Worm (Caenorhabditis elegans) whole organism, L1 larva: Measurements from ENCODE around the gene F42F12.11.
A peak's percentile ranks its signal among the peaks of the same experiment; 100 is the strongest.

Experiments used
- C34B4.2 ChIP-seq: sonication (generic microtip); optimal IDR thresholded peaks from 2 replicates; lab custom pipeline; 2017; ENCODE audit warnings: mild to moderate bottlenecking, missing genetic modification characterization, missing compliant biosample characterization
- F16B12.6 ChIP-seq: fragments of 150-350 bp; optimal IDR thresholded peaks from 2 replicates; lab custom pipeline; 2014; ENCODE audit warnings: missing biosample characterization, missing genetic modification characterization
- aly-2 ChIP-seq: fragments of 150-350 bp; optimal IDR thresholded peaks from 2 replicates; lab custom pipeline; 2014; ENCODE audit warnings: missing biosample characterization, missing genetic modification characterization
- ama-1 ChIP-seq: fragments of 150-350 bp; optimal IDR thresholded peaks from 2 replicates; lab custom pipeline; 2014
- blmp-1 ChIP-seq: fragments of 150-350 bp; optimal IDR thresholded peaks from 2 replicates; lab custom pipeline; 2014; ENCODE audit warnings: missing biosample characterization, missing genetic modification characterization
- ceh-63 ChIP-seq: fragments of 200-800 bp; sonication (Bioruptor generic); optimal IDR thresholded peaks from 2 replicates; lab custom pipeline; 2018; ENCODE audit warnings: mild to moderate bottlenecking, missing genetic modification characterization, missing compliant biosample characterization
- ceh-8 ChIP-seq: fragments of 200-800 bp; sonication (Bioruptor generic); optimal IDR thresholded peaks from 2 replicates; lab custom pipeline; 2018; ENCODE audit warnings: mild to moderate bottlenecking, missing genetic modification characterization, moderate library complexity, missing compliant biosample characterization
- ces-1 ChIP-seq: fragments of 150-350 bp; optimal IDR thresholded peaks from 2 replicates; lab custom pipeline; 2014; ENCODE audit warnings: missing biosample characterization, missing genetic modification reagents, missing genetic modification characterization
- dsc-1 ChIP-seq: sonication (generic microtip); optimal IDR thresholded peaks from 2 replicates; lab custom pipeline; 2016; ENCODE audit warnings: mild to moderate bottlenecking, missing genetic modification characterization, missing compliant biosample characterization
- efl-1 ChIP-seq, 4 experiments: fragments of 150-350 bp; optimal IDR thresholded peaks in 3 of 4; peaks in 1 of 4; 1 replicate in 1 of 4; 2 replicates in 3 of 4; lab custom pipeline; 2014; ENCODE audit warnings: missing biosample characterization in 2 of 4, missing genetic modification characterization in 2 of 4, missing genetic modification reagents in 2 of 4
- elt-3 ChIP-seq, 6 experiments: fragments of 150-350 bp in 1 of 6; sonication (generic microtip); optimal IDR thresholded peaks; 2 replicates each; lab custom pipeline; 2017 to 2018; ENCODE audit warnings: missing biosample characterization in 6 of 6, missing genetic modification characterization in 6 of 6, inconsistent platforms in 1 of 6
- ets-5 ChIP-seq: fragments of 200-800 bp; sonication (Bioruptor generic); IDR thresholded peaks from 2 replicates; pipeline ENCODE4 v1.3.6; 2022; ENCODE audit warnings: missing genetic modification characterization, missing compliant biosample characterization
- fkh-10 ChIP-seq: sonication (generic microtip); optimal IDR thresholded peaks from 2 replicates; lab custom pipeline; 2017; ENCODE audit warnings: missing biosample characterization, missing genetic modification reagents, missing genetic modification characterization
- fos-1 ChIP-seq: fragments of 150-350 bp; optimal IDR thresholded peaks from 2 replicates; lab custom pipeline; 2014; ENCODE audit warnings: missing biosample characterization, missing genetic modification characterization
- grh-1 ChIP-seq: fragments of 200-800 bp; sonication (Bioruptor generic); IDR thresholded peaks from 2 replicates; pipeline ENCODE4 v1.3.6; 2022; ENCODE audit warnings: missing genetic modification reagents, missing genetic modification characterization, missing compliant biosample characterization
- hlh-4 ChIP-seq: sonication (generic microtip); optimal IDR thresholded peaks from 2 replicates; lab custom pipeline; 2016; ENCODE audit warnings: mild to moderate bottlenecking, missing genetic modification characterization, missing compliant biosample characterization
- hpl-2 ChIP-seq: fragments of 150-350 bp; optimal IDR thresholded peaks from 2 replicates; lab custom pipeline; 2014; ENCODE audit warnings: missing biosample characterization, missing genetic modification reagents, missing genetic modification characterization
- irx-1 ChIP-seq: sonication (generic microtip); optimal IDR thresholded peaks from 2 replicates; lab custom pipeline; 2016; ENCODE audit warnings: missing genetic modification characterization, missing compliant biosample characterization
- isw-1 ChIP-seq: fragments of 200-800 bp; sonication (Bioruptor generic); IDR thresholded peaks from 2 replicates; pipeline ENCODE4 v1.3.6; 2022; ENCODE audit warnings: missing genetic modification characterization, missing compliant biosample characterization
- lin-15B ChIP-seq: fragments of 150-350 bp; sonication (generic microtip); optimal IDR thresholded peaks from 3 replicates; lab custom pipeline; 2014; ENCODE audit warnings: missing biosample characterization, missing genetic modification characterization
- lin-35 ChIP-seq, 2 experiments: fragments of 150-350 bp; optimal IDR thresholded peaks; 2 replicates each; lab custom pipeline; 2014; ENCODE audit warnings: missing biosample characterization in 2 of 2, missing genetic modification characterization in 2 of 2, missing genetic modification reagents in 2 of 2
- lin-39 ChIP-seq: fragments of 150-350 bp; optimal IDR thresholded peaks from 2 replicates; lab custom pipeline; 2014; ENCODE audit warnings: missing biosample characterization, missing genetic modification reagents, missing genetic modification characterization
- lir-3 ChIP-seq: sonication (generic microtip); optimal IDR thresholded peaks from 2 replicates; lab custom pipeline; 2016; ENCODE audit warnings: mild to moderate bottlenecking, missing genetic modification characterization, moderate library complexity, missing compliant biosample characterization; ENCODE audit not compliant: poor library complexity
- lsy-2 ChIP-seq, 2 experiments: fragments of 150-350 bp; optimal IDR thresholded peaks; 2 replicates each; lab custom pipeline; 2014; ENCODE audit warnings: missing biosample characterization in 2 of 2, missing genetic modification characterization in 2 of 2
- mef-2 ChIP-seq: fragments of 150-350 bp; optimal IDR thresholded peaks from 2 replicates; lab custom pipeline; 2014; ENCODE audit warnings: missing biosample characterization, missing genetic modification characterization
- mep-1 ChIP-seq: fragments of 150-350 bp; optimal IDR thresholded peaks from 2 replicates; lab custom pipeline; 2014; ENCODE audit warnings: missing biosample characterization, missing genetic modification characterization
- nhr-20 ChIP-seq: sonication (generic microtip); optimal IDR thresholded peaks from 2 replicates; lab custom pipeline; 2016; ENCODE audit warnings: mild to moderate bottlenecking, missing genetic modification characterization, missing compliant biosample characterization
- nhr-71 ChIP-seq: sonication (generic microtip); optimal IDR thresholded peaks from 2 replicates; lab custom pipeline; 2016; ENCODE audit warnings: mild to moderate bottlenecking, missing genetic modification characterization, moderate library complexity, missing compliant biosample characterization
- nhr-85 ChIP-seq: sonication (generic microtip); peaks from one replicate; lab custom pipeline; 2016; ENCODE audit warnings: missing genetic modification characterization, inconsistent platforms, missing compliant biosample characterization
- pax-3 ChIP-seq: fragments of 200-800 bp; sonication (Bioruptor generic); optimal IDR thresholded peaks from 2 replicates; lab custom pipeline; 2018; ENCODE audit warnings: mild to moderate bottlenecking, missing genetic modification characterization, moderate library complexity, missing compliant biosample characterization
- pqm-1 ChIP-seq: sonication (generic microtip); optimal IDR thresholded peaks from 3 replicates; lab custom pipeline; 2017; ENCODE audit warnings: missing biosample characterization, missing genetic modification characterization
- rnt-1 ChIP-seq: sonication (generic microtip); optimal IDR thresholded peaks from 2 replicates; lab custom pipeline; 2016; ENCODE audit warnings: mild to moderate bottlenecking, missing genetic modification characterization, moderate library complexity, missing compliant biosample characterization
- swsn-7 ChIP-seq: sonication (generic microtip); optimal IDR thresholded peaks from 2 replicates; lab custom pipeline; 2016; ENCODE audit warnings: missing genetic modification characterization, missing compliant biosample characterization
- tbx-2 ChIP-seq: sonication (generic microtip); optimal IDR thresholded peaks from 2 replicates; lab custom pipeline; 2016; ENCODE audit warnings: missing genetic modification characterization, missing compliant biosample characterization
- unc-130 ChIP-seq: fragments of 150-350 bp; optimal IDR thresholded peaks from 2 replicates; lab custom pipeline; 2017; ENCODE audit warnings: missing biosample characterization, missing genetic modification characterization, inconsistent platforms
- unc-62 ChIP-seq: fragments of 150-350 bp; optimal IDR thresholded peaks from 2 replicates; lab custom pipeline; 2014; ENCODE audit warnings: missing biosample characterization, missing genetic modification reagents, missing genetic modification characterization
- unc-98 ChIP-seq: fragments of 200-800 bp; sonication (Bioruptor generic); IDR thresholded peaks from 2 replicates; pipeline ENCODE4 v1.3.6; 2022; ENCODE audit warnings: missing genetic modification characterization, missing compliant biosample characterization
- vab-15 ChIP-seq: sonication (generic microtip); optimal IDR thresholded peaks from 2 replicates; lab custom pipeline; 2017; ENCODE audit warnings: missing genotype, mild to moderate bottlenecking, missing genetic modification characterization, missing compliant biosample characterization
- xbp-1 ChIP-seq: sonication (generic microtip); optimal IDR thresholded peaks from 2 replicates; lab custom pipeline; 2016; ENCODE audit warnings: missing genetic modification characterization, missing compliant biosample characterization
- zip-4 ChIP-seq: fragments of 200-800 bp; sonication (Bioruptor generic); optimal IDR thresholded peaks from 2 replicates; lab custom pipeline; 2018; ENCODE audit warnings: mild to moderate bottlenecking, missing genetic modification characterization, moderate library complexity, missing compliant biosample characterization
- ztf-11 ChIP-seq, 2 experiments: sonication (generic microtip); optimal IDR thresholded peaks; 2 replicates each; lab custom pipeline; 2016 to 2017; ENCODE audit warnings: missing genetic modification characterization in 2 of 2, missing biosample characterization in 1 of 2, missing compliant biosample characterization in 1 of 2
- ztf-4 ChIP-seq: fragments of 150-350 bp; optimal IDR thresholded peaks from 2 replicates; lab custom pipeline; 2014; ENCODE audit warnings: missing biosample characterization, missing genetic modification characterization

F42F12.11 gene

DNA sequence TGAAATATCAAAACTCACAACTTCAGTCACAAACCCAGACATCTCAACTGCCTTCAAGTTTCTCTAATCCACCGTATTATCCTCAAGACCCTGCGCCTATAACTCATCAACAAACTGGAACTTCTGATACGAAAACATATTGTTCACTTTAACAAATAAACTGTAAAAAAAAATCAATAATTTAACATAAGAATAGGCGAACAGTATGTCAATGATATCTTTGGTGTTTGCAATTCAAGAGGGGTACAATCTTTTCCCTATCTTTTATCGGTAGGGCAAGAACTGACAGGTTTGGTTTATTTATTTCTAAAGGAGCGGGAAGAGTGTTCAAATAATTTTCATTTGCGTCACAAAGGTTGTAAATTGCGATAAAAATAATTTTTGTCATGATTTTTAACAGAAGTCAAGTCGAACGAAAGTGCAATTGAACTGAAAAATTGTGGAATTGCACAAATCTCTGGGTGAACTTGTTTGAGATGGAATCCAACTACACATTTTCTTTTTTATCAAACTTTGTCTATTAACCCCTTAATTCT, 16.2 kb downstream of the F42F12.11 start (continued):
- TF ChIP-seq C34B4.2 (tag; lab: Kevin White, UChicago), result no peak
- peak; percentile 99 for TF ChIP-seq irx-1
- no peak for TF ChIP-seq F16B12.6 (tag; lab: Kevin White, UChicago)
- TF ChIP-seq ceh-8 (GFP tag; lab: Kevin White, UChicago), result peak; percentile 96
- TF ChIP-seq hlh-4, result peak; percentile 59
- peak; percentile 100 for TF ChIP-seq lin-39 (tag; lab: Kevin White, UChicago)
- peak; percentile 99 for TF ChIP-seq fkh-10 (GFP tag; lab: Kevin White, UChicago)
- TF ChIP-seq lin-15B (tag; lab: Kevin White, UChicago), result no peak
- TF ChIP-seq pqm-1 (tag; lab: Kevin White, UChicago), result peak; percentile 89
- TF ChIP-seq hpl-2, result peak; percentile 94
- peak; percentile 80 to 83 for TF ChIP-seq efl-1 (optimal IDR thresholded peaks at IDR 0.05; lab: Kevin White, UChicago)
- peak; percentile 52 to 96 for TF ChIP-seq efl-1 (GFP tag; optimal IDR thresholded peaks at IDR 0.05 in 1 of 2; lab: Kevin White, UChicago)
- TF ChIP-seq lsy-2 (tag; optimal IDR thresholded peaks at IDR 0.05; lab: Kevin White, UChicago), result peak; percentile 96
- peak; percentile 58 for TF ChIP-seq ces-1 (GFP tag; lab: Kevin White, UChicago)
- TF ChIP-seq pax-3 (tag; lab: Kevin White, UChicago), result peak; percentile 93
- TF ChIP-seq unc-62 (GFP tag; lab: Kevin White, UChicago), result no peak
- peak; percentile 98 for TF ChIP-seq swsn-7 (tag; lab: Kevin White, UChicago)
- TF ChIP-seq tbx-2, result peak; percentile 98
- peak; percentile 92 for TF ChIP-seq grh-1 (GFP tag; lab: Robert Waterston, UW)
- peak; percentile 49 to 89 for TF ChIP-seq ztf-11 (tag; optimal IDR thresholded peaks at IDR 0.05; lab: Kevin White, UChicago)
- peak; percentile 82 for TF ChIP-seq isw-1 (GFP tag; lab: Robert Waterston, UW)
- TF ChIP-seq nhr-85 (tag; lab: Kevin White, UChicago), result peak; percentile 98
- peak; percentile 95 for TF ChIP-seq rnt-1 (tag; lab: Kevin White, UChicago)
- peak; percentile 74 for TF ChIP-seq mef-2 (tag; lab: Kevin White, UChicago)
- peak; percentile 100 for TF ChIP-seq mep-1 (tag; lab: Kevin White, UChicago)
- TF ChIP-seq elt-3 (tag; optimal IDR thresholded peaks at IDR 0.05; lab: Kevin White, UChicago), result peak in 4 of 6 experiments; percentile 54 to 100 (median 89)
- TF ChIP-seq zip-4 (GFP tag; lab: Kevin White, UChicago), result peak; percentile 94
- TF ChIP-seq fos-1 (tag; lab: Kevin White, UChicago), result peak; percentile 99
- peak; percentile 99 for TF ChIP-seq aly-2 (tag; lab: Kevin White, UChicago)
- no peak for TF ChIP-seq ets-5 (GFP tag; lab: Robert Waterston, UW)
- TF ChIP-seq lir-3 (tag; lab: Kevin White, UChicago), result peak; percentile 94
- TF ChIP-seq unc-98 (GFP tag; lab: Robert Waterston, UW), result peak; percentile 68
- TF ChIP-seq ama-1 (lab: Kevin White, UChicago), result no peak
- TF ChIP-seq, all 84 proteins: peak for 71

DNA sequence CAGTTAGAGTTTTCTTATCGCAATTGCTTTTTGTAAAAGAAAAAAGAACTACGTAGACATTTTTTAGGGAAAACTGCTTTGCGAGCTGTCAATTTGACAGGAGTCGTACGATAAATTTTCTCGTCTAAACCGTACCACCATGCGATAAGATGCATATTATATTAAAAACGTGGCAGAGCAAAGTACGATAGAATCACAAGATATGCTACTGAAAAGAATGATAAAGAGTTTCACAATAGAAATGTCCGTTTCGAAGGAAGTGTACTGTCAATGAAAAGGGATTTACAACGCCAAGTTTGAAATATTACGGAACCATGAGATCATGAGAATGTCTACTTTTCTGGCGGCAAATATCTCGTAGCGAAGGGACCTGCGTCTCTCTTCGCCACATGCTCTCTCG, 18.0 kb downstream of the F42F12.11 start, which contains the start of gene F19H6.5:
TSS of gene F19H6.5 (minus strand) at position 101 of the 400 bp plus-strand sequence.
- TF ChIP-seq ceh-63 (GFP tag; lab: Kevin White, UChicago) (no peak), nhr-20 (tag; lab: Kevin White, UChicago) (no peak), elt-3 (tag; optimal IDR thresholded peaks at IDR 0.05; lab: Kevin White, UChicago) (no peak), xbp-1 (tag; lab: Kevin White, UChicago) (no peak), lin-35 (GFP tag; optimal IDR thresholded peaks at IDR 0.05; lab: Kevin White, UChicago) (no peak), dsc-1 (no peak), irx-1 (no peak), blmp-1 (tag; lab: Kevin White, UChicago) (no peak), nhr-71 (tag; lab: Kevin White, UChicago) (no peak), unc-130 (tag; lab: Kevin White, UChicago) (no peak), swsn-7 (tag; lab: Kevin White, UChicago) (no peak), vab-15 (tag; lab: Kevin White, UChicago) (no peak), ztf-4 (tag; lab: Kevin White, UChicago) (no peak), hlh-4 (no peak), pqm-1 (tag; lab: Kevin White, UChicago) (no peak)
